Fruit fly (Drosophila melanogaster) whole organism, embryonic: ENCODE results near the gene ana1.

Experiments
- Atf-2 ChIP-seq: fragments of 200-800 bp; sonication (Bioruptor generic); optimal IDR thresholded peaks from 2 replicates; lab custom pipeline; 2016; ENCODE audit warnings: missing biosample characterization, missing genetic modification characterization
- B-H1 ChIP-seq: fragments of 200-800 bp; sonication (Bioruptor generic); IDR thresholded peaks from 3 replicates; pipeline ENCODE4 v1.3.6; 2022; ENCODE audit warnings: missing biosample characterization, missing genetic modification characterization
- B-H2 ChIP-seq: fragments of 200-800 bp; sonication (Bioruptor generic); optimal IDR thresholded peaks from 2 replicates; lab custom pipeline; 2018; ENCODE audit warnings: missing biosample characterization, mild to moderate bottlenecking, missing genetic modification characterization
- Bgb ChIP-seq: fragments of 200-800 bp; sonication (Bioruptor generic); IDR thresholded peaks from 2 replicates; pipeline ENCODE4 v1.3.6; 2022; ENCODE audit warnings: missing biosample characterization, missing genetic modification characterization; ENCODE audit not compliant: partially characterized antibody
- CG10431 ChIP-seq: fragments of 200-800 bp; sonication (Bioruptor generic); optimal IDR thresholded peaks from 3 replicates; lab custom pipeline; 2018; ENCODE audit warnings: missing biosample characterization, mild to moderate bottlenecking, missing genetic modification characterization
- CG11504 ChIP-seq: fragments of 200-800 bp; sonication (Bioruptor generic); optimal IDR thresholded peaks from 3 replicates; lab custom pipeline; 2019; ENCODE audit warnings: missing biosample characterization, mild to moderate bottlenecking, missing genetic modification characterization, moderate library complexity
- CG13624 ChIP-seq: fragments of 200-800 bp; sonication (Bioruptor generic); optimal IDR thresholded peaks from 2 replicates; lab custom pipeline; 2016; ENCODE audit warnings: missing biosample characterization, missing genetic modification characterization
- CG14965 ChIP-seq: fragments of 200-800 bp; sonication (Bioruptor generic); optimal IDR thresholded peaks from 2 replicates; lab custom pipeline; 2016; ENCODE audit warnings: missing biosample characterization, missing genetic modification characterization, borderline replicate concordance
- CG15269 ChIP-seq: fragments of 200-800 bp; sonication (Bioruptor generic); optimal IDR thresholded peaks from 2 replicates; lab custom pipeline; 2018; ENCODE audit warnings: missing biosample characterization, mild to moderate bottlenecking, missing genetic modification characterization, moderate library complexity
- CG15514 ChIP-seq: fragments of 200-800 bp; sonication (Bioruptor generic); optimal IDR thresholded peaks from 3 replicates; lab custom pipeline; 2017; ENCODE audit warnings: missing biosample characterization, missing genetic modification characterization, mild to moderate bottlenecking, moderate library complexity, missing genetic modification reagents
- CG1832 ChIP-seq: fragments of 200-800 bp; sonication (Bioruptor generic); optimal IDR thresholded peaks from 2 replicates; lab custom pipeline; 2017; ENCODE audit warnings: missing biosample characterization, mild to moderate bottlenecking, missing genetic modification characterization, inconsistent platforms
- CG3163 ChIP-seq: fragments of 200-800 bp; sonication (Bioruptor generic); optimal IDR thresholded peaks from 3 replicates; lab custom pipeline; 2016; ENCODE audit warnings: missing biosample characterization, missing genetic modification characterization
- CG42726 ChIP-seq: fragments of 200-800 bp; sonication (Bioruptor generic); IDR thresholded peaks from 2 replicates; pipeline ENCODE4 v1.3.6; 2022; ENCODE audit warnings: missing biosample characterization, missing genetic modification characterization; ENCODE audit not compliant: partially characterized antibody
- CG5180 ChIP-seq: fragments of 200-800 bp; sonication (Bioruptor generic); optimal IDR thresholded peaks from 3 replicates; lab custom pipeline; 2017; ENCODE audit warnings: missing biosample characterization, missing genetic modification characterization, mild to moderate bottlenecking, moderate library complexity, missing genetic modification reagents
- CG6254 ChIP-seq: fragments of 200-800 bp; sonication (Bioruptor generic); optimal IDR thresholded peaks from 3 replicates; lab custom pipeline; 2017; ENCODE audit warnings: mild to moderate bottlenecking, missing biosample characterization, missing genetic modification reagents, missing genetic modification characterization
- CG7745 ChIP-seq: fragments of 200-800 bp; sonication (Bioruptor generic); optimal IDR thresholded peaks from 2 replicates; lab custom pipeline; 2018; ENCODE audit warnings: missing biosample characterization, mild to moderate bottlenecking, missing genetic modification characterization, moderate library complexity
- CG8290 ChIP-seq, 3 experiments: fragments of 200-800 bp; sonication (Bioruptor generic); optimal IDR thresholded peaks; 2 replicates each; lab custom pipeline; 2016 to 2019; ENCODE audit warnings: missing biosample characterization in 3 of 3, missing genetic modification characterization in 3 of 3, mild to moderate bottlenecking in 2 of 3, moderate library complexity in 1 of 3
- CG9932 ChIP-seq: fragments of 200-800 bp; sonication (Bioruptor generic); IDR thresholded peaks from 2 replicates; pipeline ENCODE4 v1.3.6; 2022; ENCODE audit warnings: missing biosample characterization, missing genetic modification characterization
- Deaf1 ChIP-seq: fragments of 200-800 bp; optimal IDR thresholded peaks from 3 replicates; lab custom pipeline; 2019; ENCODE audit warnings: missing biosample characterization, mild to moderate bottlenecking, missing genetic modification characterization, moderate library complexity
- Dp ChIP-seq: fragments of 200-800 bp; sonication (Bioruptor generic); optimal IDR thresholded peaks from 2 replicates; lab custom pipeline; 2018; ENCODE audit warnings: missing biosample characterization, mild to moderate bottlenecking, missing genetic modification characterization, moderate library complexity
- H2.0 ChIP-seq: fragments of 200-800 bp; sonication (Bioruptor generic); IDR thresholded peaks from 2 replicates; pipeline ENCODE4 v1.3.6; 2022; ENCODE audit warnings: missing biosample characterization, missing genetic modification characterization
- Hey ChIP-seq: fragments of 200-800 bp; sonication (Bioruptor generic); optimal IDR thresholded peaks from 3 replicates; lab custom pipeline; 2018; ENCODE audit warnings: missing biosample characterization, mild to moderate bottlenecking, missing genetic modification characterization
- Hr3 ChIP-seq: fragments of 200-800 bp; sonication (Bioruptor generic); optimal IDR thresholded peaks from 3 replicates; lab custom pipeline; 2016; ENCODE audit warnings: missing biosample characterization, missing genetic modification characterization
- Med ChIP-seq: fragments of 200-800 bp; sonication (Bioruptor generic); peaks from one replicate; lab custom pipeline; 2016; ENCODE audit warnings: missing biosample characterization, missing genetic modification characterization, mild to moderate bottlenecking, inconsistent platforms, moderate library complexity
- Mes4 ChIP-seq: fragments of 200-800 bp; sonication (Bioruptor generic); optimal IDR thresholded peaks from 2 replicates; lab custom pipeline; 2016; ENCODE audit warnings: missing biosample characterization, missing genetic modification characterization
- Mrtf ChIP-seq: fragments of 200-800 bp; sonication (Bioruptor generic); IDR thresholded peaks from 3 replicates; pipeline ENCODE4 v1.3.6; 2022; ENCODE audit warnings: missing biosample characterization, missing genetic modification characterization
- Opbp ChIP-seq: fragments of 200-800 bp; sonication (Bioruptor generic); IDR thresholded peaks from 3 replicates; pipeline ENCODE4 v1.3.6; 2022; ENCODE audit warnings: missing biosample characterization, missing genetic modification characterization; ENCODE audit not compliant: partially characterized antibody
- Rfx ChIP-seq: fragments of 200-800 bp; sonication (Bioruptor generic); IDR thresholded peaks from 2 replicates; pipeline ENCODE4 v1.3.6; 2022; ENCODE audit warnings: missing biosample characterization, missing genetic modification characterization
- Side ChIP-seq: fragments of 200-800 bp; sonication (Bioruptor generic); optimal IDR thresholded peaks from 2 replicates; lab custom pipeline; 2016; ENCODE audit warnings: missing biosample characterization, missing genetic modification characterization
- Sin3A ChIP-seq: fragments of >200 bp; optimal IDR thresholded peaks from 2 replicates; lab custom pipeline; 2018
- Sox102F ChIP-seq: fragments of 200-800 bp; sonication (Bioruptor generic); optimal IDR thresholded peaks from 2 replicates; lab custom pipeline; 2018; ENCODE audit warnings: missing biosample characterization, mild to moderate bottlenecking, missing genetic modification characterization, moderate library complexity
- abd-A ChIP-seq: fragments of 200-800 bp; sonication (Bioruptor generic); optimal IDR thresholded peaks from 3 replicates; lab custom pipeline; 2019; ENCODE audit warnings: missing biosample characterization, mild to moderate bottlenecking, missing genetic modification characterization, moderate library complexity
- bcd ChIP-seq: fragments of 200-800 bp; sonication (Bioruptor generic); optimal IDR thresholded peaks from 2 replicates; lab custom pipeline; 2017; ENCODE audit warnings: missing biosample characterization, mild to moderate bottlenecking, missing genetic modification characterization
- bigmax ChIP-seq: fragments of 200-800 bp; sonication (Bioruptor generic); optimal IDR thresholded peaks from 2 replicates; lab custom pipeline; 2018; ENCODE audit warnings: missing biosample characterization, mild to moderate bottlenecking, missing genetic modification characterization
- cg ChIP-seq: fragments of 200-800 bp; sonication (Bioruptor generic); optimal IDR thresholded peaks from 3 replicates; lab custom pipeline; 2019; ENCODE audit warnings: missing biosample characterization, mild to moderate bottlenecking, missing genetic modification characterization, moderate library complexity
- chinmo ChIP-seq: fragments of 200-800 bp; sonication (Bioruptor generic); IDR thresholded peaks from 4 replicates; pipeline ENCODE4 v1.3.6; 2022; ENCODE audit warnings: missing biosample characterization, missing genetic modification characterization; ENCODE audit not compliant: partially characterized antibody
- crol ChIP-seq: fragments of 200-800 bp; sonication (Bioruptor generic); IDR thresholded peaks from 2 replicates; pipeline ENCODE4 v1.3.6; 2022; ENCODE audit warnings: missing biosample characterization, missing genetic modification characterization
- dm ChIP-seq: fragments of 200-800 bp; sonication (Bioruptor generic); optimal IDR thresholded peaks from 3 replicates; lab custom pipeline; 2016; ENCODE audit warnings: missing biosample characterization, missing genetic modification characterization
- dmrt99B ChIP-seq: fragments of 200-800 bp; sonication (Bioruptor generic); optimal IDR thresholded peaks from 2 replicates; lab custom pipeline; 2018; ENCODE audit warnings: missing biosample characterization, mild to moderate bottlenecking, missing genetic modification characterization, moderate library complexity
- gem ChIP-seq: fragments of 200-800 bp; sonication (Bioruptor generic); optimal IDR thresholded peaks from 2 replicates; lab custom pipeline; 2019; ENCODE audit warnings: missing biosample characterization, mild to moderate bottlenecking, missing genetic modification characterization, moderate library complexity
- jumu ChIP-seq: fragments of 200-800 bp; sonication (Bioruptor generic); optimal IDR thresholded peaks from 3 replicates; lab custom pipeline; 2016; ENCODE audit warnings: missing biosample characterization, missing genetic modification characterization
- lbe ChIP-seq: fragments of 200-800 bp; sonication (Bioruptor generic); optimal IDR thresholded peaks from 2 replicates; lab custom pipeline; 2016; ENCODE audit warnings: missing biosample characterization, mild to moderate bottlenecking, missing genetic modification characterization
- lmd ChIP-seq: fragments of 200-800 bp; sonication (Bioruptor generic); IDR thresholded peaks from 2 replicates; pipeline ENCODE4 v1.3.6; 2022; ENCODE audit warnings: missing biosample characterization, missing genetic modification characterization
- nerfin-1 ChIP-seq: fragments of 200-800 bp; sonication (Bioruptor generic); optimal IDR thresholded peaks from 3 replicates; lab custom pipeline; 2019; ENCODE audit warnings: missing biosample characterization, mild to moderate bottlenecking, missing genetic modification characterization, moderate library complexity
- onecut ChIP-seq: fragments of 200-800 bp; sonication (Bioruptor generic); IDR thresholded peaks from 2 replicates; pipeline ENCODE4 v1.3.6; 2022; ENCODE audit warnings: missing biosample characterization, missing genetic modification characterization
- pan ChIP-seq, 4 experiments: fragments of >200 bp in 3 of 4; fragments of 200-800 bp in 1 of 4; sonication (Bioruptor generic) in 1 of 4; optimal IDR thresholded peaks in 3 of 4; IDR thresholded peaks in 1 of 4; 2 replicates each; pipeline versions ENCODE4 v1.3.6 to Lab custom; 2017 to 2022; ENCODE audit warnings: missing biosample characterization in 2 of 4, missing genetic modification characterization in 2 of 4, mixed read lengths in 1 of 4
- phol ChIP-seq: fragments of 200-800 bp; sonication (Bioruptor generic); optimal IDR thresholded peaks from 3 replicates; lab custom pipeline; 2018; ENCODE audit warnings: missing biosample characterization, mild to moderate bottlenecking, missing genetic modification characterization, moderate library complexity
- schlank ChIP-seq: fragments of 200-800 bp; sonication (Bioruptor generic); optimal IDR thresholded peaks from 2 replicates; lab custom pipeline; 2018; ENCODE audit warnings: missing biosample characterization, mild to moderate bottlenecking, missing genetic modification characterization
- so ChIP-seq: fragments of 200-800 bp; sonication (Bioruptor generic); IDR thresholded peaks from 3 replicates; pipeline ENCODE4 v1.3.6; 2022; ENCODE audit warnings: missing biosample characterization, missing genetic modification characterization
- sob ChIP-seq: fragments of 200-800 bp; sonication (Bioruptor generic); IDR thresholded peaks from 2 replicates; pipeline ENCODE4 v1.3.6; 2022; ENCODE audit warnings: missing biosample characterization, missing genetic modification characterization
- trh ChIP-seq: fragments of 200-800 bp; sonication (Bioruptor generic); optimal IDR thresholded peaks from 2 replicates; lab custom pipeline; 2016; ENCODE audit warnings: missing biosample characterization, missing genetic modification characterization
- ttk ChIP-seq: fragments of 200-800 bp; sonication (Bioruptor generic); IDR thresholded peaks from 2 replicates; pipeline ENCODE4 v2.1.2; 2022; ENCODE audit warnings: missing biosample characterization, missing genetic modification characterization
- twi ChIP-seq: fragments of 200-800 bp; optimal IDR thresholded peaks from 2 replicates; lab custom pipeline; 2019; ENCODE audit warnings: missing biosample characterization, mild to moderate bottlenecking, missing genetic modification characterization, moderate library complexity

Gene ana1

DNA sequence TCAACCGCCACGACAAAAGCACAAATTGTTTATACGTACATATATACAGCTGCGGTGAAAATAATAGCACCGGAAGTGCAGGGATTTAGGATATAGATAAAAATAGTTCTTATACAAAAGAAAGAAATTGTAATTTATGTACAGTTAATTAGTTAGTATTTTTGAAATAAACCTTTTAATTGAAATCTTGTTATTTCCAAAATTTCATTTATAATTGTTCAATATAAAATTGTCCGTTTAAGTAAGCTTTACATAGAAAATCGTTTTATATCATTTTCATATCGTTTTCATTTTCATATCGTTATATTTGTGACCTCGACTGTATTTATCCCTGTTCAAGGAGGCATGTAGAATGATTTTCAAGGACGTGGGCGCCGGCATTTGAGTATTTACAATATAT, 43.7 kb downstream of the ana1 start (continued):
- TF ChIP-seq CG11504 (tag; lab: Kevin White, UChicago), result peak; percentile 75
- no peak for TF ChIP-seq schlank (tag; lab: Kevin White, UChicago)
- TF ChIP-seq lmd (GFP tag; lab: Robert Waterston, UW), result peak; percentile 25; the same call in 1 of the 2 replicates
- no peak for TF ChIP-seq Opbp (GFP tag; lab: Robert Waterston, UW)
- no peak for TF ChIP-seq CG7745 (tag; lab: Kevin White, UChicago)
- TF ChIP-seq Sox102F (GFP tag; lab: Kevin White, UChicago), result peak; percentile 49
- TF ChIP-seq Side (GFP tag; lab: Kevin White, UChicago), result no peak
- TF ChIP-seq dm (GFP tag; lab: Kevin White, UChicago), result no peak
- TF ChIP-seq so (GFP tag; lab: Robert Waterston, UW), result no peak
- TF ChIP-seq twi, result no peak
- peak; percentile 37 for TF ChIP-seq Hr3 (GFP tag; lab: Kevin White, UChicago)
- TF ChIP-seq pan (optimal IDR thresholded peaks at IDR 0.05; lab: Kevin White, UChicago), result no peak
- TF ChIP-seq pan (GFP tag; optimal IDR thresholded peaks at IDR 0.05 in 1 of 2, IDR thresholded peaks at IDR 0.05 in 1 of 2), result no peak
- no peak for TF ChIP-seq Sin3A (lab: Kevin White, UChicago)
- TF ChIP-seq bigmax, result no peak
- peak; percentile 64 for TF ChIP-seq dmrt99B (tag; lab: Kevin White, UChicago)
- TF ChIP-seq CG3163, result no peak
- TF ChIP-seq ttk (GFP tag; lab: Robert Waterston, UW), result no peak
- no peak for TF ChIP-seq Hey (tag; lab: Kevin White, UChicago)
- no peak for TF ChIP-seq Mes4 (GFP tag; lab: Kevin White, UChicago)
- TF ChIP-seq trh (GFP tag; lab: Kevin White, UChicago), result no peak
- peak; percentile 53 for TF ChIP-seq CG13624
- TF ChIP-seq Mrtf (GFP tag; lab: Robert Waterston, UW), result no peak
- peak; percentile 77 for TF ChIP-seq B-H2
- peak; percentile 80 for TF ChIP-seq gem (tag; lab: Kevin White, UChicago)
- TF ChIP-seq chinmo, result no peak
- no peak for TF ChIP-seq CG10431 (GFP tag; lab: Kevin White, UChicago)
- no peak for TF ChIP-seq CG14965
- no peak for TF ChIP-seq Atf-2 (GFP tag; lab: Kevin White, UChicago)
- TF ChIP-seq jumu, result no peak
- no peak for TF ChIP-seq Bgb (GFP tag; lab: Robert Waterston, UW)
- TF ChIP-seq cg (GFP tag; lab: Kevin White, UChicago), result no peak
- TF ChIP-seq CG9932 (GFP tag; lab: Robert Waterston, UW), result peak; percentile 44
- peak; percentile 47 for TF ChIP-seq phol
- TF ChIP-seq CG42726, result no peak
- TF ChIP-seq sob (GFP tag; lab: Robert Waterston, UW), result 0 out of 2 replicates have a peak, but pooled peaks have one; percentile 37
- TF ChIP-seq CG6254 (GFP tag; lab: Kevin White, UChicago), result no peak
- no peak for TF ChIP-seq H2.0
- TF ChIP-seq CG1832 (GFP tag; lab: Kevin White, UChicago), result no peak
- TF ChIP-seq B-H1 (GFP tag; lab: Robert Waterston, UW), result no peak
- peak; percentile 73 for TF ChIP-seq CG15269
- no peak for TF ChIP-seq lbe

DNA sequence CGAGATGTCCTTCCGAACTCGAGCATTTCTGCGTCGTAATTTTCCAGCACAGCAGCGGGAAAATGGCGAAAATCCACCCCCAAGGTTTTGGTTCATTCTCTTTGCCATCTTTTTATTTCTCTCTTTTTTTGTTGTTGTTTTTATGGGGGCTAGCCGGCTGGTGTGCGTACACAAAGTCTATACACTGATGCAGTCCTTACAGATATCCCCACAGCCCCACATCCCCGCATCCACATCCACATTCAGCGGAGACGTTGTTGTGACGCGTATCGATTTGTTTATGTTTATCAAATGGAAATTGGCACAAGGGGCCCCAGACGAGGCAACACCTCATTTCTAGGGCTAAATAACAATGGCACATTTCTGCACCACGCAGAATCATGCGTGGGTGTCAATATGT, 44.7 kb downstream of the ana1 start:
- TF ChIP-seq CG15514 (no peak), Dp (no peak), crol (GFP tag; lab: Robert Waterston, UW) (peak; percentile 40; the same call in 1 of the 2 replicates), bcd (GFP tag; lab: Kevin White, UChicago) (no peak), CG5180 (no peak), Med (GFP tag; lab: Kevin White, UChicago) (peak; percentile 90), CG8290 (GFP tag; optimal IDR thresholded peaks at IDR 0.05; lab: Kevin White, UChicago) (no peak), CG8290 (tag; optimal IDR thresholded peaks at IDR 0.05; lab: Kevin White, UChicago) (peak in 1 of 2 experiments; percentile 4), Deaf1 (peak; percentile 44), nerfin-1 (tag; lab: Kevin White, UChicago) (peak; percentile 66), Rfx (GFP tag; lab: Robert Waterston, UW) (peak; percentile 18; the same call in 1 of the 2 replicates), abd-A (peak; percentile 82), onecut (GFP tag; lab: Robert Waterston, UW) (peak; percentile 92)
